Fruit fly (Drosophila melanogaster) whole organism, embryonic: Measurements from ENCODE around the gene CG3097.

Source experiments
- BtbVII ChIP-seq: fragments of 200-800 bp; sonication (Bioruptor generic); optimal IDR thresholded peaks from 3 replicates; lab custom pipeline; 2017; ENCODE audit warnings: missing biosample characterization, mild to moderate bottlenecking, missing genetic modification characterization
- CG10267 ChIP-seq: fragments of 200-800 bp; sonication (Bioruptor generic); optimal IDR thresholded peaks from 2 replicates; lab custom pipeline; 2018; ENCODE audit warnings: missing biosample characterization, mild to moderate bottlenecking, missing genetic modification characterization, moderate library complexity
- CG11085 ChIP-seq: fragments of 200-800 bp; sonication (Bioruptor generic); IDR thresholded peaks from 2 replicates; pipeline ENCODE4 v1.3.6; 2022; ENCODE audit warnings: missing biosample characterization, missing genetic modification characterization
- CG11456 ChIP-seq: fragments of 200-800 bp; sonication (Bioruptor generic); IDR thresholded peaks from 3 replicates; pipeline ENCODE4 v1.3.6; 2022; ENCODE audit warnings: missing biosample characterization, missing genetic modification characterization
- CG13424 ChIP-seq: fragments of 200-800 bp; sonication (Bioruptor generic); optimal IDR thresholded peaks from 2 replicates; lab custom pipeline; 2019; ENCODE audit warnings: missing biosample characterization, mild to moderate bottlenecking, missing genetic modification characterization, moderate library complexity
- CG14667 ChIP-seq: fragments of 200-800 bp; sonication (Bioruptor generic); IDR thresholded peaks from 2 replicates; pipeline ENCODE4 v1.3.6; 2022; ENCODE audit warnings: missing biosample characterization, missing genetic modification characterization
- CG15269 ChIP-seq: fragments of 200-800 bp; sonication (Bioruptor generic); optimal IDR thresholded peaks from 2 replicates; lab custom pipeline; 2018; ENCODE audit warnings: missing biosample characterization, mild to moderate bottlenecking, missing genetic modification characterization, moderate library complexity
- CG16815 ChIP-seq: fragments of 200-800 bp; sonication (Bioruptor generic); optimal IDR thresholded peaks from 3 replicates; lab custom pipeline; 2017; ENCODE audit warnings: missing biosample characterization, mild to moderate bottlenecking, missing genetic modification characterization
- CG17912 ChIP-seq: fragments of 200-800 bp; sonication (Bioruptor generic); optimal IDR thresholded peaks from 2 replicates; lab custom pipeline; 2018; ENCODE audit warnings: missing biosample characterization, mild to moderate bottlenecking, missing genetic modification characterization
- CG1832 ChIP-seq: fragments of 200-800 bp; sonication (Bioruptor generic); optimal IDR thresholded peaks from 2 replicates; lab custom pipeline; 2017; ENCODE audit warnings: missing biosample characterization, mild to moderate bottlenecking, missing genetic modification characterization, inconsistent platforms
- CG18619 ChIP-seq: fragments of 200-800 bp; sonication (Bioruptor generic); optimal IDR thresholded peaks from 3 replicates; lab custom pipeline; 2017; ENCODE audit warnings: missing biosample characterization, mild to moderate bottlenecking, missing genetic modification characterization
- CG31441 ChIP-seq: fragments of 200-800 bp; sonication (Bioruptor generic); IDR thresholded peaks from 2 replicates; pipeline ENCODE4 v1.3.6; 2022; ENCODE audit warnings: missing biosample characterization, missing genetic modification characterization
- CG3726 ChIP-seq: fragments of 200-800 bp; sonication (Bioruptor generic); IDR thresholded peaks from 3 replicates; pipeline ENCODE4, ENCODE4 v1.3.6; 2022; ENCODE audit warnings: missing biosample characterization, missing genetic modification characterization
- CG6654 ChIP-seq: fragments of 200-800 bp; sonication (Bioruptor generic); optimal IDR thresholded peaks from 2 replicates; lab custom pipeline; 2017; ENCODE audit warnings: missing biosample characterization, mild to moderate bottlenecking, missing genetic modification characterization
- CG6683 ChIP-seq: fragments of 200-800 bp; sonication (Bioruptor generic); optimal IDR thresholded peaks from 2 replicates; lab custom pipeline; 2017; ENCODE audit warnings: missing biosample characterization, mild to moderate bottlenecking, missing genetic modification characterization, missing genetic modification reagents
- CG7556 ChIP-seq: fragments of 200-800 bp; sonication (Bioruptor generic); optimal IDR thresholded peaks from 2 replicates; lab custom pipeline; 2017; ENCODE audit warnings: missing biosample characterization, mild to moderate bottlenecking, missing genetic modification characterization
- CG7839 ChIP-seq: fragments of 200-800 bp; sonication (Bioruptor generic); optimal IDR thresholded peaks from 3 replicates; lab custom pipeline; 2018; ENCODE audit warnings: missing biosample characterization, mild to moderate bottlenecking, missing genetic modification characterization, moderate library complexity
- CG7987 ChIP-seq: fragments of 200-800 bp; sonication (Bioruptor generic); optimal IDR thresholded peaks from 2 replicates; lab custom pipeline; 2018; ENCODE audit warnings: missing biosample characterization, mild to moderate bottlenecking, missing genetic modification characterization, moderate library complexity
- CG9609 ChIP-seq: fragments of 200-800 bp; sonication (Bioruptor generic); optimal IDR thresholded peaks from 3 replicates; lab custom pipeline; 2016; ENCODE audit warnings: missing biosample characterization, missing genetic modification characterization
- CG9932 ChIP-seq: fragments of 200-800 bp; sonication (Bioruptor generic); IDR thresholded peaks from 2 replicates; pipeline ENCODE4 v1.3.6; 2022; ENCODE audit warnings: missing biosample characterization, missing genetic modification characterization
- CHES-1-like ChIP-seq: fragments of 200-800 bp; sonication (Bioruptor generic); optimal IDR thresholded peaks from 2 replicates; lab custom pipeline; 2016; ENCODE audit warnings: missing biosample characterization, missing genetic modification characterization
- Dad ChIP-seq: fragments of 200-800 bp; sonication (Bioruptor generic); optimal IDR thresholded peaks from 3 replicates; lab custom pipeline; 2016; ENCODE audit warnings: missing biosample characterization, missing genetic modification characterization
- Doc2 ChIP-seq: fragments of 200-800 bp; sonication (Bioruptor generic); IDR thresholded peaks from 2 replicates; pipeline ENCODE4 v1.3.6; 2022; ENCODE audit warnings: missing biosample characterization, missing genetic modification characterization
- Ets65A ChIP-seq: fragments of 200-800 bp; sonication (Bioruptor generic); peaks from one replicate; lab custom pipeline; 2016; ENCODE audit warnings: missing biosample characterization, missing genetic modification characterization
- Hmr ChIP-seq: fragments of 200-800 bp; sonication (Bioruptor generic); optimal IDR thresholded peaks from 3 replicates; lab custom pipeline; 2017; ENCODE audit warnings: mild to moderate bottlenecking, missing biosample characterization, missing genetic modification reagents, missing genetic modification characterization
- Max ChIP-seq: fragments of 200-800 bp; sonication (Bioruptor generic); optimal IDR thresholded peaks from 2 replicates; lab custom pipeline; 2016; ENCODE audit warnings: missing biosample characterization, mild to moderate bottlenecking, missing genetic modification characterization
- Med ChIP-seq: fragments of 200-800 bp; sonication (Bioruptor generic); peaks from one replicate; lab custom pipeline; 2016; ENCODE audit warnings: missing biosample characterization, missing genetic modification characterization, mild to moderate bottlenecking, inconsistent platforms, moderate library complexity
- Nf-YB ChIP-seq: fragments of 200-800 bp; sonication (Bioruptor generic); optimal IDR thresholded peaks from 3 replicates; lab custom pipeline; 2019; ENCODE audit warnings: missing biosample characterization, mild to moderate bottlenecking, missing genetic modification characterization, moderate library complexity
- Rfx ChIP-seq: fragments of 200-800 bp; sonication (Bioruptor generic); IDR thresholded peaks from 2 replicates; pipeline ENCODE4 v1.3.6; 2022; ENCODE audit warnings: missing biosample characterization, missing genetic modification characterization
- Sox102F ChIP-seq: fragments of 200-800 bp; sonication (Bioruptor generic); optimal IDR thresholded peaks from 2 replicates; lab custom pipeline; 2018; ENCODE audit warnings: missing biosample characterization, mild to moderate bottlenecking, missing genetic modification characterization, moderate library complexity
- Sry-δ ChIP-seq: fragments of 200-800 bp; sonication (Bioruptor generic); optimal IDR thresholded peaks from 2 replicates; lab custom pipeline; 2016; ENCODE audit warnings: missing biosample characterization, missing genetic modification characterization
- abd-A ChIP-seq: fragments of 200-800 bp; sonication (Bioruptor generic); optimal IDR thresholded peaks from 3 replicates; lab custom pipeline; 2019; ENCODE audit warnings: missing biosample characterization, mild to moderate bottlenecking, missing genetic modification characterization, moderate library complexity
- ash1 ChIP-seq: fragments of 200-800 bp; sonication (Bioruptor generic); optimal IDR thresholded peaks from 2 replicates; lab custom pipeline; 2018; ENCODE audit warnings: missing biosample characterization, mild to moderate bottlenecking, missing genetic modification characterization
- cad ChIP-seq: fragments of >200 bp; optimal IDR thresholded peaks from 2 replicates; lab custom pipeline; 2017; ENCODE audit warnings: missing biosample characterization, missing genetic modification characterization
- corto ChIP-seq: fragments of 200-800 bp; sonication (Bioruptor generic); optimal IDR thresholded peaks from 2 replicates; lab custom pipeline; 2016; ENCODE audit warnings: missing biosample characterization, mild to moderate bottlenecking, missing genetic modification characterization, moderate library complexity
- dan ChIP-seq: fragments of 200-800 bp; sonication (Bioruptor generic); IDR thresholded peaks from 2 replicates; pipeline ENCODE4 v1.3.6; 2022; ENCODE audit warnings: missing biosample characterization, missing genetic modification characterization
- dmrt11E ChIP-seq: fragments of 200-800 bp; sonication (Bioruptor generic); optimal IDR thresholded peaks from 3 replicates; lab custom pipeline; 2018; ENCODE audit warnings: missing biosample characterization, mild to moderate bottlenecking, missing genetic modification characterization, moderate library complexity
- dysf ChIP-seq: fragments of 200-800 bp; sonication (Bioruptor generic); IDR thresholded peaks from 3 replicates; pipeline ENCODE4 v1.3.6; 2022; ENCODE audit warnings: missing biosample characterization, missing genetic modification characterization
- exex ChIP-seq: fragments of 200-800 bp; sonication (Bioruptor generic); optimal IDR thresholded peaks from 4 replicates; lab custom pipeline; 2018; ENCODE audit warnings: missing biosample characterization, mild to moderate bottlenecking, missing genetic modification characterization, moderate library complexity
- fd102C ChIP-seq: fragments of 200-800 bp; sonication (Bioruptor generic); optimal IDR thresholded peaks from 2 replicates; lab custom pipeline; 2018; ENCODE audit warnings: missing biosample characterization, mild to moderate bottlenecking, missing genetic modification characterization, moderate library complexity
- fd3F ChIP-seq: fragments of 200-800 bp; sonication (Bioruptor generic); optimal IDR thresholded peaks from 2 replicates; lab custom pipeline; 2018; ENCODE audit warnings: missing biosample characterization, mild to moderate bottlenecking, missing genetic modification characterization, moderate library complexity
- fd96Cb ChIP-seq: fragments of 200-800 bp; sonication (Bioruptor generic); optimal IDR thresholded peaks from 2 replicates; lab custom pipeline; 2018; ENCODE audit warnings: missing biosample characterization, mild to moderate bottlenecking, missing genetic modification characterization, moderate library complexity
- gcm ChIP-seq: fragments of 200-800 bp; sonication (Bioruptor generic); optimal IDR thresholded peaks from 2 replicates; lab custom pipeline; 2019; ENCODE audit warnings: missing biosample characterization, mild to moderate bottlenecking, missing genetic modification characterization, moderate library complexity
- gcm2 ChIP-seq: fragments of 200-800 bp; sonication (Bioruptor generic); optimal IDR thresholded peaks from 2 replicates; lab custom pipeline; 2016; ENCODE audit warnings: missing biosample characterization, missing genetic modification characterization
- lbe ChIP-seq: fragments of 200-800 bp; sonication (Bioruptor generic); optimal IDR thresholded peaks from 2 replicates; lab custom pipeline; 2016; ENCODE audit warnings: missing biosample characterization, mild to moderate bottlenecking, missing genetic modification characterization
- nmo ChIP-seq: fragments of 200-800 bp; sonication (Bioruptor generic); optimal IDR thresholded peaks from 2 replicates; lab custom pipeline; 2018; ENCODE audit warnings: missing biosample characterization, mild to moderate bottlenecking, missing genetic modification characterization, moderate library complexity
- peb ChIP-seq: fragments of 200-800 bp; sonication (Bioruptor generic); IDR thresholded peaks from 2 replicates; pipeline ENCODE4 v1.3.6; 2022; ENCODE audit warnings: missing biosample characterization, missing genetic modification characterization
- pum ChIP-seq: fragments of 200-800 bp; sonication (Bioruptor generic); optimal IDR thresholded peaks from 2 replicates; lab custom pipeline; 2016; ENCODE audit warnings: missing biosample characterization, missing genetic modification characterization

CG3097 gene

DNA sequence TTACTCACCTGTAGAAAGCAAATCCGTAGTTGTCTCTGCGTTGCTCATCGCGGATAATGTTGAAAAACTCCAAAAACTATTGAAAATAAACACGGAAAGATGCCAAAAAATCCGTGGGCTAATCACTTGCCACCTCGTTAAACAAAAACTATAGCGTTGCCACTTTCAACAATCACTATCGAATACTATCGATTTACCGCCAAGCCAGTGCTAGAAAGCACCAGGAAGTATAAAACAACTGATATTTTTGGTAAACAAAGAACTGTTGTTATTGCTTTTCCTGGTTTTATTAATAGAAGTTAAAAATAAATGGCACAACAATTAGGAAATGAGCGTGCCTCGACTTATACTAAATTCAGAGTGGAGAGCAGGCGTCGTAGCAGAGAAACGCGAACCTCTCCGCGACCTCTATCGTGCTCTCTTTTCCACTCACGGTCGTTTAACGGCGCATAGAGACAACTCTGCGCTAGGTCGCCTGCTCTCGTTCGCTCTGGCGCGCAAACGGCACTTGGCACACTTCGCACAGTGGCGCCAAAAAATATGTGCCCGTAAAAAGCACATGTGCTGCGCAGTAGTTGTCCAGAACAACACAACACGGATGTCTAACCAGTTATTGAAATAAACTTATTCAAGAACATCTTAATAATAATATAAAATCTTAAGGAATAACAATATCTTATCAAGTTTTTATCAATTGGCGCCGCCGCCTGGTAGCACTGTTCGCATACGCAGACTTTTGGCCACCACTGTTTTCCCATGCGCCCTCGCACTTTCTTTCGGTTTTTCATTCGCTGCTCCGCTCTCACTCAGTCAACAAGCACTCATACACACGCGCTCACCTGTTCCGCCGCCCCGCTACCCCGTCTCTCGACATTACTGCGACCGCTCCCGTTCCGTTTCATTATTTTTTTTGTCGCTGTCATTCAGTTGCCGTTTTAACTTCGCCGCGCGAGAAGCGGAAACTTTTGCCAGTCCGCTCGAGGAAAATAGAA is 15.4 kb downstream of the CG3097 start, which contains the start of the genes lin-52 and CG15771 (continued):
- TF ChIP-seq ash1 (no peak), abd-A (tag; lab: Kevin White, UChicago) (peak; percentile 86), Sry-δ (GFP tag; lab: Kevin White, UChicago) (peak; percentile 74), dmrt11E (tag; lab: Kevin White, UChicago) (peak; percentile 86), fd3F (peak; percentile 90), nmo (GFP tag; lab: Kevin White, UChicago) (peak; percentile 94), CG9609 (GFP tag; lab: Kevin White, UChicago) (peak; percentile 2), CG18619 (GFP tag; lab: Kevin White, UChicago) (peak; percentile 97), Med (GFP tag; lab: Kevin White, UChicago) (peak; percentile 91), cad (GFP tag; lab: Kevin White, UChicago) (no peak), CG1832 (GFP tag; lab: Kevin White, UChicago) (peak; percentile 85), CHES-1-like (GFP tag; lab: Kevin White, UChicago) (peak; percentile 33), lbe (peak; percentile 90), gcm (GFP tag; lab: Kevin White, UChicago) (peak; percentile 95), CG7839 (tag; lab: Kevin White, UChicago) (peak; percentile 96), Rfx (GFP tag; lab: Robert Waterston, UW) (peak; percentile 96), Nf-YB (GFP tag; lab: Kevin White, UChicago) (peak; percentile 83), Sox102F (peak; percentile 89), CG6683 (GFP tag; lab: Kevin White, UChicago) (peak; percentile 93), dysf (GFP tag; lab: Robert Waterston, UW) (peak; percentile 97), CG13424 (tag; lab: Kevin White, UChicago) (peak; percentile 96), CG7556 (peak; percentile 97), CG17912 (peak; percentile 73), CG10267 (tag; lab: Kevin White, UChicago) (peak; percentile 95), CG6654 (GFP tag; lab: Kevin White, UChicago) (peak; percentile 81), fd102C (peak; percentile 54), Ets65A (GFP tag; lab: Kevin White, UChicago) (peak; percentile 97), CG11085 (peak; percentile 88), peb (GFP tag; lab: Robert Waterston, UW) (peak; percentile 94), CG3726 (peak; percentile 89), dan (GFP tag; lab: Robert Waterston, UW) (peak; percentile 86), CG14667 (peak; percentile 93), CG31441 (GFP tag; lab: Robert Waterston, UW) (peak; percentile 95), corto (GFP tag; lab: Kevin White, UChicago) (peak; percentile 95), Dad (GFP tag; lab: Kevin White, UChicago) (peak; percentile 46), Max (GFP tag; lab: Kevin White, UChicago) (peak; percentile 95), CG16815 (GFP tag; lab: Kevin White, UChicago) (peak; percentile 94), CG7987 (GFP tag; lab: Kevin White, UChicago) (peak; percentile 79), Doc2 (GFP tag; lab: Robert Waterston, UW) (peak; percentile 85), gcm2 (GFP tag; lab: Kevin White, UChicago) (peak; percentile 90), BtbVII (GFP tag; lab: Kevin White, UChicago) (peak; percentile 96), exex (tag; lab: Kevin White, UChicago) (peak; percentile 79), fd96Cb (tag; lab: Kevin White, UChicago) (peak; percentile 92), CG9932 (GFP tag; lab: Robert Waterston, UW) (peak; percentile 96), pum (GFP tag; lab: Kevin White, UChicago) (peak; percentile 72), CG15269 (tag; lab: Kevin White, UChicago) (peak; percentile 99), CG11456 (GFP tag; lab: Robert Waterston, UW) (peak; percentile 93), Hmr (GFP tag; lab: Kevin White, UChicago) (peak; percentile 97)
